Fruit fly (Drosophila melanogaster) whole organism, embryonic: Measurements from ENCODE around the gene Sec8.

Source experiments
- Ada2b ChIP-seq: fragments of 200-800 bp; sonication (Bioruptor generic); IDR thresholded peaks from 2 replicates; pipeline ENCODE4 v1.3.6; 2022; ENCODE audit warnings: missing biosample characterization, missing genetic modification characterization
- Aef1 ChIP-seq: fragments of 200-800 bp; sonication (Bioruptor generic); IDR thresholded peaks from 3 replicates; pipeline ENCODE4 v1.3.6; 2022; ENCODE audit warnings: missing biosample characterization, missing genetic modification characterization
- CG1024 ChIP-seq: fragments of 200-800 bp; sonication (Bioruptor generic); IDR thresholded peaks from 2 replicates; pipeline ENCODE4 v1.3.6; 2022; ENCODE audit warnings: missing biosample characterization, missing genetic modification characterization
- CG10274 ChIP-seq: fragments of 200-800 bp; sonication (Bioruptor generic); optimal IDR thresholded peaks from 3 replicates; lab custom pipeline; 2017; ENCODE audit warnings: missing biosample characterization, mild to moderate bottlenecking, missing genetic modification characterization
- CG11093 ChIP-seq: fragments of 200-800 bp; sonication (Bioruptor generic); IDR thresholded peaks from 3 replicates; pipeline ENCODE4 v1.3.6; 2022; ENCODE audit warnings: missing biosample characterization, missing genetic modification characterization
- CG12659 ChIP-seq: fragments of 200-800 bp; sonication (Bioruptor generic); optimal IDR thresholded peaks from 3 replicates; lab custom pipeline; 2017; ENCODE audit warnings: mild to moderate bottlenecking, missing biosample characterization, missing genetic modification reagents, missing genetic modification characterization
- CG13624 ChIP-seq: fragments of 200-800 bp; sonication (Bioruptor generic); optimal IDR thresholded peaks from 2 replicates; lab custom pipeline; 2016; ENCODE audit warnings: missing biosample characterization, missing genetic modification characterization
- CG17361 ChIP-seq: fragments of 200-800 bp; sonication (Bioruptor generic); IDR thresholded peaks from 3 replicates; pipeline ENCODE4 v1.3.6; 2022; ENCODE audit warnings: missing biosample characterization, missing genetic modification characterization
- CG1832 ChIP-seq: fragments of 200-800 bp; sonication (Bioruptor generic); optimal IDR thresholded peaks from 2 replicates; lab custom pipeline; 2017; ENCODE audit warnings: missing biosample characterization, mild to moderate bottlenecking, missing genetic modification characterization, inconsistent platforms
- CG34224 ChIP-seq: fragments of 200-800 bp; sonication (Bioruptor generic); IDR thresholded peaks from 3 replicates; pipeline ENCODE4 v1.3.6; 2022; ENCODE audit warnings: missing biosample characterization, missing genetic modification characterization; ENCODE audit not compliant: partially characterized antibody
- CG3847 ChIP-seq: fragments of 200-800 bp; sonication (Bioruptor generic); IDR thresholded peaks from 2 replicates; pipeline ENCODE4 v1.3.6; 2022; ENCODE audit warnings: missing biosample characterization, missing genetic modification characterization
- CG42726 ChIP-seq: fragments of 200-800 bp; sonication (Bioruptor generic); IDR thresholded peaks from 2 replicates; pipeline ENCODE4 v1.3.6; 2022; ENCODE audit warnings: missing biosample characterization, missing genetic modification characterization; ENCODE audit not compliant: partially characterized antibody
- CG4328 ChIP-seq: fragments of 200-800 bp; sonication (Bioruptor generic); optimal IDR thresholded peaks from 3 replicates; lab custom pipeline; 2017; ENCODE audit warnings: missing biosample characterization, missing genetic modification reagents, missing genetic modification characterization
- CG43689 ChIP-seq: fragments of 200-800 bp; sonication (Bioruptor generic); IDR thresholded peaks from 2 replicates; pipeline ENCODE4 v1.3.6; 2022; ENCODE audit warnings: missing biosample characterization, missing genetic modification characterization
- CG4707 ChIP-seq: fragments of 200-800 bp; sonication (Bioruptor generic); optimal IDR thresholded peaks from 2 replicates; lab custom pipeline; 2018; ENCODE audit warnings: missing biosample characterization, mild to moderate bottlenecking, missing genetic modification characterization, moderate library complexity
- CG7372 ChIP-seq: fragments of 200-800 bp; sonication (Bioruptor generic); IDR thresholded peaks from 2 replicates; pipeline ENCODE4 v1.3.6; 2022; ENCODE audit warnings: missing biosample characterization, missing genetic modification characterization
- CG8765 ChIP-seq: fragments of 200-800 bp; sonication (Bioruptor generic); IDR thresholded peaks from 2 replicates; pipeline ENCODE4 v1.3.6; 2022; ENCODE audit warnings: missing biosample characterization, missing genetic modification characterization
- CG8924 ChIP-seq: fragments of 200-800 bp; optimal IDR thresholded peaks from 3 replicates; lab custom pipeline; 2019; ENCODE audit warnings: missing biosample characterization, mild to moderate bottlenecking, missing genetic modification characterization, moderate library complexity
- Doc3 ChIP-seq: fragments of 200-800 bp; sonication (Bioruptor generic); IDR thresholded peaks from 3 replicates; pipeline ENCODE4 v1.3.6; 2022; ENCODE audit warnings: missing biosample characterization, missing genetic modification characterization; ENCODE audit not compliant: partially characterized antibody
- Eip74EF ChIP-seq, 2 experiments: fragments of 200-800 bp in 1 of 2; fragments of >200 bp in 1 of 2; sonication (Bioruptor generic) in 1 of 2; optimal IDR thresholded peaks; 2 replicates each; lab custom pipeline; 2017 to 2019; ENCODE audit warnings: missing biosample characterization in 2 of 2, missing genetic modification characterization in 2 of 2, mild to moderate bottlenecking in 1 of 2, moderate library complexity in 1 of 2
- Ets65A ChIP-seq: fragments of 200-800 bp; sonication (Bioruptor generic); peaks from one replicate; lab custom pipeline; 2016; ENCODE audit warnings: missing biosample characterization, missing genetic modification characterization
- HHEX ChIP-seq: fragments of 200-800 bp; sonication (Bioruptor generic); optimal IDR thresholded peaks from 3 replicates; lab custom pipeline; 2017; ENCODE audit warnings: missing biosample characterization, mild to moderate bottlenecking, missing genetic modification characterization, missing genetic modification reagents
- Jarid2 ChIP-seq: fragments of 200-800 bp; sonication (Bioruptor generic); optimal IDR thresholded peaks from 3 replicates; lab custom pipeline; 2017; ENCODE audit warnings: mild to moderate bottlenecking, missing biosample characterization, missing genetic modification reagents, missing genetic modification characterization
- Max ChIP-seq: fragments of 200-800 bp; sonication (Bioruptor generic); optimal IDR thresholded peaks from 2 replicates; lab custom pipeline; 2016; ENCODE audit warnings: missing biosample characterization, mild to moderate bottlenecking, missing genetic modification characterization
- NC2α ChIP-seq: fragments of 200-800 bp; sonication (Bioruptor generic); optimal IDR thresholded peaks from 2 replicates; lab custom pipeline; 2016; ENCODE audit warnings: missing biosample characterization, missing genetic modification characterization
- Ravus ChIP-seq: fragments of 200-800 bp; sonication (Bioruptor generic); IDR thresholded peaks from 2 replicates; pipeline ENCODE4 v1.3.6; 2022; ENCODE audit warnings: missing biosample characterization, missing genetic modification characterization
- Six4 ChIP-seq: fragments of 200-800 bp; sonication (Bioruptor generic); optimal IDR thresholded peaks from 2 replicates; lab custom pipeline; 2016; ENCODE audit warnings: missing biosample characterization, missing genetic modification characterization
- Sox100B ChIP-seq: fragments of 200-800 bp; sonication (Bioruptor generic); optimal IDR thresholded peaks from 3 replicates; lab custom pipeline; 2018; ENCODE audit warnings: missing biosample characterization, mild to moderate bottlenecking, missing genetic modification characterization
- ap ChIP-seq: fragments of 200-800 bp; sonication (Bioruptor generic); IDR thresholded peaks from 2 replicates; pipeline ENCODE4 v1.3.6; 2022; ENCODE audit warnings: missing biosample characterization, missing genetic modification characterization
- ato ChIP-seq: fragments of 200-800 bp; sonication (Bioruptor generic); IDR thresholded peaks from 2 replicates; pipeline ENCODE4 v1.3.6; 2022; ENCODE audit warnings: missing biosample characterization, missing genetic modification characterization; ENCODE audit not compliant: partially characterized antibody
- caup ChIP-seq: fragments of 200-800 bp; sonication (Bioruptor generic); optimal IDR thresholded peaks from 3 replicates; lab custom pipeline; 2017; ENCODE audit warnings: missing biosample characterization, mild to moderate bottlenecking, missing genetic modification characterization, moderate library complexity; ENCODE audit not compliant: severe bottlenecking
- cwo ChIP-seq: fragments of 200-800 bp; sonication (Bioruptor generic); optimal IDR thresholded peaks from 3 replicates; lab custom pipeline; 2017; ENCODE audit warnings: missing biosample characterization, missing genetic modification characterization, mild to moderate bottlenecking, moderate library complexity, missing genetic modification reagents
- dysf ChIP-seq: fragments of 200-800 bp; sonication (Bioruptor generic); IDR thresholded peaks from 3 replicates; pipeline ENCODE4 v1.3.6; 2022; ENCODE audit warnings: missing biosample characterization, missing genetic modification characterization
- ems ChIP-seq: fragments of 200-800 bp; sonication (Bioruptor generic); optimal IDR thresholded peaks from 3 replicates; lab custom pipeline; 2016; ENCODE audit warnings: missing biosample characterization, missing genetic modification characterization
- fd102C ChIP-seq: fragments of 200-800 bp; sonication (Bioruptor generic); optimal IDR thresholded peaks from 2 replicates; lab custom pipeline; 2018; ENCODE audit warnings: missing biosample characterization, mild to moderate bottlenecking, missing genetic modification characterization, moderate library complexity
- jumu ChIP-seq: fragments of 200-800 bp; sonication (Bioruptor generic); optimal IDR thresholded peaks from 3 replicates; lab custom pipeline; 2016; ENCODE audit warnings: missing biosample characterization, missing genetic modification characterization
- kni ChIP-seq: fragments of 200-800 bp; sonication (Bioruptor generic); optimal IDR thresholded peaks from 3 replicates; lab custom pipeline; 2017; ENCODE audit warnings: mild to moderate bottlenecking, missing biosample characterization, missing genetic modification reagents, missing genetic modification characterization
- lbe ChIP-seq: fragments of 200-800 bp; sonication (Bioruptor generic); optimal IDR thresholded peaks from 2 replicates; lab custom pipeline; 2016; ENCODE audit warnings: missing biosample characterization, mild to moderate bottlenecking, missing genetic modification characterization
- nau ChIP-seq: fragments of 200-800 bp; sonication (Bioruptor generic); optimal IDR thresholded peaks from 3 replicates; lab custom pipeline; 2017; ENCODE audit warnings: missing biosample characterization, mild to moderate bottlenecking, missing genetic modification characterization, missing genetic modification reagents
- onecut ChIP-seq: fragments of 200-800 bp; sonication (Bioruptor generic); IDR thresholded peaks from 2 replicates; pipeline ENCODE4 v1.3.6; 2022; ENCODE audit warnings: missing biosample characterization, missing genetic modification characterization
- p53 ChIP-seq: fragments of 200-800 bp; sonication (Bioruptor generic); optimal IDR thresholded peaks from 2 replicates; lab custom pipeline; 2016; ENCODE audit warnings: missing biosample characterization, missing genetic modification characterization
- sens-2 ChIP-seq: fragments of 200-800 bp; sonication (Bioruptor generic); IDR thresholded peaks from 2 replicates; pipeline ENCODE4 v1.3.6; 2022; ENCODE audit warnings: missing biosample characterization, missing genetic modification characterization
- stc ChIP-seq: fragments of 200-800 bp; sonication (Bioruptor generic); IDR thresholded peaks from 2 replicates; pipeline ENCODE4 v1.3.6; 2022; ENCODE audit warnings: missing biosample characterization, missing genetic modification characterization
- toy ChIP-seq: fragments of 200-800 bp; sonication (Bioruptor generic); IDR thresholded peaks from 2 replicates; pipeline ENCODE4 v1.3.6; 2022; ENCODE audit warnings: missing biosample characterization, missing genetic modification characterization
- unc-4 ChIP-seq: fragments of 200-800 bp; sonication (Bioruptor generic); IDR thresholded peaks from 2 replicates; pipeline ENCODE4 v1.3.6; 2022; ENCODE audit warnings: missing biosample characterization, missing genetic modification characterization; ENCODE audit not compliant: partially characterized antibody
- usp ChIP-seq: fragments of >200 bp; optimal IDR thresholded peaks from 2 replicates; lab custom pipeline; 2017; ENCODE audit warnings: missing biosample characterization, missing genetic modification characterization
- zen2 ChIP-seq: fragments of 200-800 bp; sonication (Bioruptor generic); IDR thresholded peaks from 3 replicates; pipeline ENCODE4 v1.3.6; 2022; ENCODE audit warnings: missing biosample characterization, missing genetic modification characterization; ENCODE audit not compliant: partially characterized antibody

Gene Sec8

dm6 chr3R:5789025-5789953 is 30.5 kb upstream of the Sec8 start, which contains the start of the genes Hat1 and Rpn5 (continued):
- no peak for TF ChIP-seq usp (GFP tag; lab: Kevin White, UChicago)
- TF ChIP-seq HHEX (GFP tag; lab: Kevin White, UChicago), result peak; percentile 66
- peak; percentile 80 for TF ChIP-seq Sox100B (GFP tag; lab: Kevin White, UChicago)
- TF ChIP-seq jumu (GFP tag; lab: Kevin White, UChicago), result peak; percentile 87
- no peak for TF ChIP-seq ap (GFP tag; lab: Robert Waterston, UW)
- peak; percentile 87 for TF ChIP-seq CG12659 (GFP tag; lab: Kevin White, UChicago)
- peak; percentile 57 for TF ChIP-seq CG10274 (GFP tag; lab: Kevin White, UChicago)
- peak; percentile 90 for TF ChIP-seq ems (GFP tag; lab: Kevin White, UChicago)
- peak; percentile 66; the same call in 2 of the 3 replicates for TF ChIP-seq zen2 (GFP tag; lab: Robert Waterston, UW)
- TF ChIP-seq Jarid2, result no peak
- peak; percentile 95 for TF ChIP-seq CG13624 (GFP tag; lab: Kevin White, UChicago)
- TF ChIP-seq Aef1 (GFP tag; lab: Robert Waterston, UW), result peak; percentile 76
- TF ChIP-seq caup (GFP tag; lab: Kevin White, UChicago), result peak; percentile 78
- peak; percentile 56 for TF ChIP-seq Ada2b (GFP tag; lab: Robert Waterston, UW)
- TF ChIP-seq cwo (GFP tag; lab: Kevin White, UChicago), result peak; percentile 62
- TF ChIP-seq fd102C, result no peak
- 0 out of 2 replicates have a peak, but pooled peaks have one; percentile 33 for TF ChIP-seq CG8765
- TF ChIP-seq CG43689 (GFP tag; lab: Robert Waterston, UW), result no peak
- TF ChIP-seq CG4328 (GFP tag; lab: Kevin White, UChicago), result peak; percentile 59
- peak; percentile 76; the same call in 1 of the 2 replicates for TF ChIP-seq unc-4 (GFP tag; lab: Robert Waterston, UW)
- peak; percentile 86 for TF ChIP-seq CG3847 (GFP tag; lab: Robert Waterston, UW)
- TF ChIP-seq Ravus, result 0 out of 2 replicates have a peak, but pooled peaks have one; percentile 5
- peak; percentile 90 for TF ChIP-seq Max (GFP tag; lab: Kevin White, UChicago)
- peak; percentile 77 for TF ChIP-seq NC2α (GFP tag; lab: Kevin White, UChicago)
- peak; percentile 74 for TF ChIP-seq Six4 (GFP tag; lab: Kevin White, UChicago)
- TF ChIP-seq p53 (GFP tag; lab: Kevin White, UChicago), result peak; percentile 73
- peak; percentile 43; the same call in 1 of the 2 replicates for TF ChIP-seq CG42726
- TF ChIP-seq CG4707 (GFP tag; lab: Kevin White, UChicago), result no peak
- TF ChIP-seq ato (GFP tag; lab: Robert Waterston, UW), result 0 out of 2 replicates have a peak, but pooled peaks have one; percentile 13
- TF ChIP-seq CG8924, result peak; percentile 60
- TF ChIP-seq Doc3 (GFP tag; lab: Robert Waterston, UW), result peak; percentile 73
- no peak for TF ChIP-seq CG1832 (GFP tag; lab: Kevin White, UChicago)
- 0 out of 2 replicates have a peak, but pooled peaks have one; percentile 31 for TF ChIP-seq stc (GFP tag; lab: Robert Waterston, UW)
- peak; percentile 79 for TF ChIP-seq lbe
- TF ChIP-seq CG7372 (GFP tag; lab: Robert Waterston, UW), result 0 out of 2 replicates have a peak, but pooled peaks have one; percentile 50
- TF ChIP-seq kni, result no peak
- TF ChIP-seq dysf (GFP tag; lab: Robert Waterston, UW), result peak; percentile 72; the same call in 2 of the 3 replicates
- peak in 1 of 2 experiments; percentile 4 for TF ChIP-seq Eip74EF (GFP tag; optimal IDR thresholded peaks at IDR 0.05; lab: Kevin White, UChicago)
- peak; percentile 99 for TF ChIP-seq Ets65A (GFP tag; lab: Kevin White, UChicago)
- peak; percentile 12; the same call in 1 of the 2 replicates for TF ChIP-seq onecut (GFP tag; lab: Robert Waterston, UW)
- TF ChIP-seq nau (GFP tag; lab: Kevin White, UChicago), result no peak
- TF ChIP-seq CG17361, result peak; percentile 95
- peak; percentile 62; the same call in 1 of the 3 replicates for TF ChIP-seq CG11093
- peak; percentile 76 for TF ChIP-seq CG34224 (GFP tag; lab: Robert Waterston, UW)
- TF ChIP-seq toy, result peak; percentile 36; the same call in 1 of the 2 replicates
- TF ChIP-seq CG1024 (GFP tag; lab: Robert Waterston, UW), result no peak
- TF ChIP-seq sens-2 (GFP tag; lab: Robert Waterston, UW), result no peak
